Worm (Caenorhabditis elegans): Measurements from ENCODE around the gene rml-1.
A peak's percentile ranks its signal among the peaks of the same experiment; 100 is the strongest.

Gene rml-1

ce11 chrIII:13721066-13721465, 46.8 kb downstream of the rml-1 start (continued):
- TF ChIP-seq nhr-77 (tag; optimal IDR thresholded peaks at IDR 0.05) (no peak), dve-1 (tag; optimal IDR thresholded peaks at IDR 0.05; ENCODE audit: insufficient read depth) (no peak), hif-1 (tag; optimal IDR thresholded peaks at IDR 0.05) (peak in 1 of 2 experiments; percentile 54), nhr-102 (tag; optimal IDR thresholded peaks at IDR 0.05) (peak; percentile 16), zag-1 (tag; optimal IDR thresholded peaks at IDR 0.05) (no peak), aha-1 (tag) (peak; percentile 88), F37D6.2 (tag; optimal IDR thresholded peaks at IDR 0.05) (no peak), mep-1 (tag; optimal IDR thresholded peaks at IDR 0.05) (peak; percentile 28), snpc-4 (tag; optimal IDR thresholded peaks at IDR 0.05) (no peak), ctbp-1 (GFP tag; IDR thresholded peaks at IDR 0.05) (0 out of 2 replicates have a peak, but pooled peaks have one; percentile 34), lim-7 (GFP tag; IDR thresholded peaks at IDR 0.05) (peak; percentile 63; the same call in 1 of the 2 replicates), nhr-25 (tag; optimal IDR thresholded peaks at IDR 0.05; ENCODE audit: borderline replicate concordance, insufficient read depth) (peak; percentile 54), php-3 (GFP tag; IDR thresholded peaks at IDR 0.05) (no peak; the same call in 1 of the 2 replicates), jun-1 (tag; optimal IDR thresholded peaks at IDR 0.05) (no peak), ceh-28 (tag; optimal IDR thresholded peaks at IDR 0.05) (no peak), mdl-1 (tag; optimal IDR thresholded peaks at IDR 0.05) (peak in 1 of 2 experiments; percentile 23), Y48G9A.11 (GFP tag; IDR thresholded peaks at IDR 0.05) (0 out of 2 replicates have a peak, but pooled peaks have one; percentile 5), F26F4.8 (GFP tag; conservative IDR thresholded peaks at IDR 0.05) (no peak)

ce11 chrIII:13720190-13720741, 47.6 kb downstream of the rml-1 start:
- TF ChIP-seq lir-3 (tag; optimal IDR thresholded peaks at IDR 0.05) (no peak), mes-2 (tag; optimal IDR thresholded peaks at IDR 0.05; ENCODE audit: poor library complexity, severe bottlenecking) (peak; percentile 47), rbr-2 (tag; optimal IDR thresholded peaks at IDR 0.05) (peak; percentile 4), attf-4 (tag; optimal IDR thresholded peaks at IDR 0.05) (no peak), hlh-30 (tag; optimal IDR thresholded peaks at IDR 0.05; ENCODE audit: insufficient read depth) (peak; percentile 6), snpc-4 (tag; optimal IDR thresholded peaks at IDR 0.05) (no peak), nhr-6 (tag; optimal IDR thresholded peaks at IDR 0.05) (peak; percentile 39), nhr-25 (tag; optimal IDR thresholded peaks at IDR 0.05; ENCODE audit: borderline replicate concordance, insufficient read depth) (peak; percentile 39), cey-2 (tag; optimal IDR thresholded peaks at IDR 0.05; ENCODE audit: borderline replicate concordance, insufficient read depth) (no peak), sdz-12 (GFP tag; optimal IDR thresholded peaks at IDR 0.05) (peak; percentile 34), unc-62 (GFP tag; optimal IDR thresholded peaks at IDR 0.05 in 1 of 2) (peak in 1 of 2 experiments; percentile 27), unc-62 (tag; optimal IDR thresholded peaks at IDR 0.05) (no peak), set-16 (GFP tag; IDR thresholded peaks at IDR 0.05) (peak; percentile 61), nhr-111 (GFP tag; optimal IDR thresholded peaks at IDR 0.05) (peak; percentile 32), lsy-2 (tag; optimal IDR thresholded peaks at IDR 0.05) (peak in 1 of 2 experiments; percentile 11), snpc-1.2 (GFP tag; IDR thresholded peaks at IDR 0.05) (no peak), hlh-11 (tag; optimal IDR thresholded peaks at IDR 0.05) (peak; percentile 27), ZK546.5 (tag; optimal IDR thresholded peaks at IDR 0.05) (no peak), nhr-11 (tag; optimal IDR thresholded peaks at IDR 0.05) (no peak), zfp-3 (GFP tag; conservative IDR thresholded peaks at IDR 0.05) (no peak)

- TF ChIP-seq spr-1 (tag; optimal IDR thresholded peaks at IDR 0.05) (no peak), egl-27 (tag; optimal IDR thresholded peaks at IDR 0.05) (no peak), set-16 (GFP tag; IDR thresholded peaks at IDR 0.05) (peak; percentile 17; the same call in 1 of the 2 replicates), lim-7 (GFP tag; IDR thresholded peaks at IDR 0.05) (no peak), mes-2 (tag; optimal IDR thresholded peaks at IDR 0.05; ENCODE audit: poor library complexity, severe bottlenecking) (peak; percentile 16), unc-62 (GFP tag; optimal IDR thresholded peaks at IDR 0.05 in 1 of 2) (no peak), unc-62 (tag; optimal IDR thresholded peaks at IDR 0.05) (no peak), daf-19 (GFP tag; conservative IDR thresholded peaks at IDR 0.05) (no peak), F44E2.7 (GFP tag; IDR thresholded peaks at IDR 0.05) (no peak), lin-15B (tag; optimal IDR thresholded peaks at IDR 0.05) (no peak), nhr-48 (tag; optimal IDR thresholded peaks at IDR 0.05) (peak; percentile 44), gei-8 (GFP tag; optimal IDR thresholded peaks at IDR 0.05) (no peak), hif-1 (tag; optimal IDR thresholded peaks at IDR 0.05) (peak in 1 of 2 experiments; percentile 12), nhr-77 (tag; optimal IDR thresholded peaks at IDR 0.05) (no peak), lin-38 (GFP tag; IDR thresholded peaks at IDR 0.05) (no peak), dmd-8 (GFP tag; IDR thresholded peaks at IDR 0.05) (no peak), F10B5.3 (tag; optimal IDR thresholded peaks at IDR 0.05) (no peak), mxl-3 (GFP tag; optimal IDR thresholded peaks at IDR 0.05) (peak; percentile 87)
Measured at ce11 chrIII:13719247-13719758, 48.6 kb downstream of the rml-1 start.
